Worm (Caenorhabditis elegans): ENCODE measurements around the gene mtm-3.
A peak's percentile ranks its signal among the peaks of the same experiment; 100 is the strongest.

The mtm-3 gene

DNA sequence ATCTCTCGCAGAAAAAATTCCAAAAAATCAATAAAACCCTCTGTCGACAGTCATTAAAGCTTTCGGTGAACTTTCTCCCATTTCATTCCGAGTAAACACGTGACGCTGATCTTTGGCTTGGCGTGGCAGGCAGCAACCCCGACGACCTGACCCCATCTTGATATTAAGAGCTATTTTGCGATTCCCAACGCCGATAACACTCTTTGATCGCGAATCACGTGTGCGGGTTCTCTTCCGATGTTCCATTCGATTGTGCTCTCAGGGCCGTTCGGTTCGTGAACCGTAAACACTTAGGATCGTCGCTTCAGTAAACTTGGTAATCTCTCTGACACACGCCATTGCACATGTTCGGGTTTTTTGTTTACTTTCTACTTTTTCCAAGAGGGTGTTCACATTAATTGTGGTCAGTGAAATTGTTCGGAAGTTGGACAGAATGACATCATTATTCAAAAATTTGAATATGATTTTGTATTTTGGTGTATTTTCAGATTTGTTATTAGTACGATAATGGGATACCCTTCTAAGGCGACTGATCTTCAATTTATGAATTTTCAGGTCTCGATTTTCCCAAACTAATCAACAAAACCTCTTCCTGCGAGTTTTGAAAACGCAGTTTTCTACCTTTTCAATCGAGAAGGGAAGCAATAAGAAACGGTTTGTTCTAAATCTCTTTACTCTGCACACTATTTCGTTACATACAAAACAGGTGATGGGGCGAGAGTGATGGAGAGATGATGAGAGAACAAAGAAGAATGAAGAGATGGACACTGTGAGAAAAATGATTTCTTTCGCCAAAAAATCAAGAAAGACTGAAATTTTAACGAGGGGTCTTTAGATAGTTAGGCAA is 2.9 kb downstream of the mtm-3 start:
- TF ChIP-seq elt-1 (tag; optimal IDR thresholded peaks at IDR 0.05) (peak; percentile 91), nhr-21 (tag; optimal IDR thresholded peaks at IDR 0.05) (peak; percentile 22), nhr-25 (tag; optimal IDR thresholded peaks at IDR 0.05) (peak; percentile 88), zag-1 (tag; optimal IDR thresholded peaks at IDR 0.05) (no peak), Y55F3AM.14 (GFP tag; optimal IDR thresholded peaks at IDR 0.05) (no peak), F13H6.1 (tag; optimal IDR thresholded peaks at IDR 0.05) (peak; percentile 50), fos-1 (tag; optimal IDR thresholded peaks at IDR 0.05) (peak; percentile 31), mdl-1 (tag; optimal IDR thresholded peaks at IDR 0.05) (peak; percentile 18 to 48), alr-1 (tag; optimal IDR thresholded peaks at IDR 0.05) (no peak), nhr-129 (tag; optimal IDR thresholded peaks at IDR 0.05) (peak; percentile 35), lsy-2 (tag; optimal IDR thresholded peaks at IDR 0.05) (peak in 1 of 2 experiments; percentile 39), egl-27 (tag; optimal IDR thresholded peaks at IDR 0.05) (peak; percentile 27), sem-4 (tag; optimal IDR thresholded peaks at IDR 0.05) (peak; percentile 86), elt-3 (tag; optimal IDR thresholded peaks at IDR 0.05) (no peak), skn-1 (tag; optimal IDR thresholded peaks at IDR 0.05) (no peak), nhr-11 (tag; optimal IDR thresholded peaks at IDR 0.05) (no peak), nhr-23 (tag; optimal IDR thresholded peaks at IDR 0.05) (peak; percentile 83), unc-39 (tag; optimal IDR thresholded peaks at IDR 0.05) (no peak), snpc-4 (tag; optimal IDR thresholded peaks at IDR 0.05) (no peak), mab-5 (tag; optimal IDR thresholded peaks at IDR 0.05) (no peak), gmeb-1 (tag; optimal IDR thresholded peaks at IDR 0.05) (no peak), blmp-1 (tag; optimal IDR thresholded peaks at IDR 0.05; ENCODE audit: insufficient read depth) (peak; percentile 84), ceh-16 (tag; optimal IDR thresholded peaks at IDR 0.05) (peak; percentile 88), nhr-6 (tag; optimal IDR thresholded peaks at IDR 0.05) (no peak), sma-3 (GFP tag; optimal IDR thresholded peaks at IDR 0.05) (peak; percentile 45), lin-13 (GFP tag; optimal IDR thresholded peaks at IDR 0.05) (peak; percentile 0), sma-9 (GFP tag; optimal IDR thresholded peaks at IDR 0.05) (peak; percentile 91), sma-9 (tag; optimal IDR thresholded peaks at IDR 0.05) (no peak), ztf-11 (tag; optimal IDR thresholded peaks at IDR 0.05) (no peak), crh-2 (tag; optimal IDR thresholded peaks at IDR 0.05) (peak; percentile 47)

DNA sequence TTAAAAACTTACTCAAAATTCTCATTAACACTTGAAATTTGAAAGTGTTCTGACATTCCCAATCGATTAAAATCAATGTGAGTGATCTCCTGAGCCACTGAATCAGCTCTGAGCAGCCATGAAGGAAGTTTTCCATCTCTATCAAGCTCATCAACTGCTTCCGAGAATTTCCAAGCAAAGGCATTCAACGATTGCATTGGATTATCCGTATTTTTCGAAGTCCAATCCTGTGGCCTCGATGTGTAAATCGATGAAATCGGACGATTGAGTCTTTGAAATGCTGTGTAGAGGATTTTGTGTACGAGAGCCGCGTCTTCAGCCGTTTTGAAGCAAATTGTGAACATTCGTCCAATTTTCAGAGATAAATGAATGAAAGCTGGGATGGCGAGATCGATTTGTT is 4.3 kb downstream of the mtm-3 start:
- no peak for TF ChIP-seq aly-2 (tag; optimal IDR thresholded peaks at IDR 0.05)
- TF ChIP-seq nhr-10 (tag; optimal IDR thresholded peaks at IDR 0.05) = no peak
- TF ChIP-seq snpc-4 (tag; optimal IDR thresholded peaks at IDR 0.05) = no peak
- no peak for TF ChIP-seq crh-2 (tag; optimal IDR thresholded peaks at IDR 0.05)
- no peak for TF ChIP-seq Y55F3AM.14 (GFP tag; optimal IDR thresholded peaks at IDR 0.05)
- no peak for TF ChIP-seq ztf-1 (GFP tag; conservative IDR thresholded peaks at IDR 0.05)
- TF ChIP-seq nhr-129 (tag; optimal IDR thresholded peaks at IDR 0.05) = no peak
- TF ChIP-seq nhr-77 (tag; optimal IDR thresholded peaks at IDR 0.05) = no peak

DNA sequence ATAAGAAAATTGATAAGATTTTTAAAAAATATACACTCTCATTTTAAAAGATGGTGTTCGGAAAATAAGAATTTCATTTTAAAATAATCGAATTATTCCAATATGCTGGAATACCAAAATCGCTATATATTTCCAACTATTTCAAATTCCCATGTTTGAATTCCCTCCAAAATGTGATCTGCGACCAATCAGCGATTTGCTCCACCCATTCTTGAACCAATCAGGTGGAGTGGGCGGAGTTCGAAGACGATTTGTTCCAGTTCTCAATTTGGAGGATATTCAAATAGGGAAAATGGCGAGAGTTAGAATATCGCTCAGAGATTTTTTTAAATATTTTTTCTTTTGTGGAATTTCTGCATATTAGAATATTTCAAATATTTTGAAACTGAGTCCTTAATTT is 9.4 kb downstream of the mtm-3 start:
- TF ChIP-seq R02D3.7 (tag; optimal IDR thresholded peaks at IDR 0.05) (no peak), unc-62 (GFP tag; optimal IDR thresholded peaks at IDR 0.05) (no peak), mbf-1 (tag; optimal IDR thresholded peaks at IDR 0.05) (no peak), nhr-77 (tag; optimal IDR thresholded peaks at IDR 0.05) (no peak), crh-2 (tag; optimal IDR thresholded peaks at IDR 0.05) (no peak), alr-1 (tag; optimal IDR thresholded peaks at IDR 0.05) (no peak)

ce11 chrIII:3789688-3790371 is 10.4 kb downstream of the mtm-3 start:
- no peak for TF ChIP-seq mbf-1 (tag; optimal IDR thresholded peaks at IDR 0.05)
- TF ChIP-seq ama-1 (optimal IDR thresholded peaks at IDR 0.05) = peak; percentile 57
- peak; percentile 62 for TF ChIP-seq nhr-25 (tag; optimal IDR thresholded peaks at IDR 0.05)
- peak; percentile 15 for TF ChIP-seq lin-13 (GFP tag; optimal IDR thresholded peaks at IDR 0.05)
- TF ChIP-seq lsy-2 (tag; optimal IDR thresholded peaks at IDR 0.05) = peak in 1 of 2 experiments; percentile 22
- TF ChIP-seq nhr-21 (tag; optimal IDR thresholded peaks at IDR 0.05) = peak; percentile 23
- TF ChIP-seq sma-9 (GFP tag; optimal IDR thresholded peaks at IDR 0.05) = no peak
- no peak for TF ChIP-seq sma-9 (tag; optimal IDR thresholded peaks at IDR 0.05)
- no peak for TF ChIP-seq nhr-23 (tag; optimal IDR thresholded peaks at IDR 0.05)

Measured in whole organism, L2 larva.